Fruit fly (Drosophila melanogaster) whole organism, pupa: ENCODE measurements around the gene Agxt.

Experiments used
- CG10348 ChIP-seq: fragments of 200-800 bp; sonication (Bioruptor generic); IDR thresholded peaks from 2 replicates; pipeline ENCODE4 v1.3.6; 2022; ENCODE audit warnings: missing biosample characterization, missing genetic modification characterization
- CG12605 ChIP-seq: fragments of 200-800 bp; sonication (Bioruptor generic); IDR thresholded peaks from 2 replicates; pipeline ENCODE4 v1.3.6; 2022; ENCODE audit warnings: missing biosample characterization, missing genetic modification characterization
- CG13204 ChIP-seq: fragments of 200-800 bp; sonication (Bioruptor generic); optimal IDR thresholded peaks from 2 replicates; lab custom pipeline; 2018; ENCODE audit warnings: missing biosample characterization, mild to moderate bottlenecking, missing genetic modification characterization, moderate library complexity
- CG14655 ChIP-seq: fragments of 200-800 bp; sonication (Bioruptor generic); optimal IDR thresholded peaks from 3 replicates; lab custom pipeline; 2017; ENCODE audit warnings: mild to moderate bottlenecking, missing biosample characterization, missing genetic modification reagents, missing genetic modification characterization
- CG15710 ChIP-seq: fragments of 200-800 bp; sonication (Bioruptor generic); optimal IDR thresholded peaks from 2 replicates; lab custom pipeline; 2018; ENCODE audit warnings: missing biosample characterization, mild to moderate bottlenecking, missing genetic modification characterization, moderate library complexity
- CG17806 ChIP-seq: fragments of 200-800 bp; sonication (Bioruptor generic); optimal IDR thresholded peaks from 2 replicates; lab custom pipeline; 2018; ENCODE audit warnings: missing biosample characterization, mild to moderate bottlenecking, missing genetic modification characterization, moderate library complexity
- CG32121 ChIP-seq: fragments of 200-800 bp; sonication (Bioruptor generic); IDR thresholded peaks from 2 replicates; pipeline ENCODE4 v1.3.6; 2022; ENCODE audit warnings: missing biosample characterization, missing genetic modification characterization
- CG34367 ChIP-seq: fragments of 200-800 bp; sonication (Bioruptor generic); optimal IDR thresholded peaks from 2 replicates; lab custom pipeline; 2018; ENCODE audit warnings: missing biosample characterization, mild to moderate bottlenecking, missing genetic modification characterization
- CG4496 ChIP-seq: fragments of 200-800 bp; sonication (Bioruptor generic); IDR thresholded peaks from 3 replicates; pipeline ENCODE4 v1.3.6; 2022; ENCODE audit warnings: missing biosample characterization, missing genetic modification characterization
- CG8159 ChIP-seq: fragments of 200-800 bp; sonication (Bioruptor generic); optimal IDR thresholded peaks from 3 replicates; lab custom pipeline; 2018; ENCODE audit warnings: missing biosample characterization, mild to moderate bottlenecking, missing genetic modification characterization, moderate library complexity
- CG8301 ChIP-seq: fragments of 200-800 bp; sonication (Bioruptor generic); optimal IDR thresholded peaks from 2 replicates; lab custom pipeline; 2018; ENCODE audit warnings: missing biosample characterization, mild to moderate bottlenecking, missing genetic modification characterization
- CG9948 ChIP-seq: fragments of 200-800 bp; sonication (Bioruptor generic); optimal IDR thresholded peaks from 2 replicates; lab custom pipeline; 2018; ENCODE audit warnings: missing biosample characterization, mild to moderate bottlenecking, missing genetic modification characterization, moderate library complexity
- D1 ChIP-seq: fragments of 200-800 bp; sonication (Bioruptor generic); optimal IDR thresholded peaks from 2 replicates; lab custom pipeline; 2018; ENCODE audit warnings: missing biosample characterization, mild to moderate bottlenecking, missing genetic modification characterization, moderate library complexity
- EcR ChIP-seq: fragments of 200-800 bp; sonication (Bioruptor generic); optimal IDR thresholded peaks from 3 replicates; lab custom pipeline; 2019; ENCODE audit warnings: missing biosample characterization, missing genetic modification characterization, mild to moderate bottlenecking, moderate library complexity, missing genetic modification reagents
- Ets98B ChIP-seq: fragments of 200-800 bp; sonication (Bioruptor generic); IDR thresholded peaks from 2 replicates; pipeline ENCODE4 v1.3.6; 2022; ENCODE audit warnings: missing biosample characterization, missing genetic modification characterization
- Pif1A ChIP-seq: fragments of 200-800 bp; sonication (Bioruptor generic); optimal IDR thresholded peaks from 3 replicates; lab custom pipeline; 2016; ENCODE audit warnings: missing biosample characterization, missing genetic modification characterization
- Pif1B ChIP-seq: fragments of 200-800 bp; sonication (Bioruptor generic); optimal IDR thresholded peaks from 3 replicates; lab custom pipeline; 2016; ENCODE audit warnings: missing biosample characterization, missing genetic modification characterization
- Snoo ChIP-seq: fragments of 200-800 bp; sonication (Bioruptor generic); optimal IDR thresholded peaks from 3 replicates; lab custom pipeline; 2017; ENCODE audit warnings: missing biosample characterization, mild to moderate bottlenecking, missing genetic modification characterization, inconsistent platforms
- fd96Ca ChIP-seq: fragments of 200-800 bp; sonication (Bioruptor generic); IDR thresholded peaks from 3 replicates; pipeline ENCODE4 v1.3.6; 2022; ENCODE audit warnings: missing biosample characterization, missing genetic modification characterization
- gl ChIP-seq: fragments of 200-800 bp; sonication (Bioruptor generic); optimal IDR thresholded peaks from 2 replicates; lab custom pipeline; 2018; ENCODE audit warnings: missing biosample characterization, mild to moderate bottlenecking, missing genetic modification characterization
- rn ChIP-seq: fragments of 200-800 bp; sonication (Bioruptor generic); IDR thresholded peaks from 2 replicates; pipeline ENCODE4 v1.3.6; 2022; ENCODE audit warnings: missing biosample characterization, missing genetic modification characterization

The Agxt gene

dm6 chrX:6545862-6546270 is 17.1 kb downstream of the Agxt start:
- TF ChIP-seq CG13204 (peak; percentile 18), Ets98B (GFP tag; lab: Robert Waterston, UW) (0 out of 2 replicates have a peak, but pooled peaks have one; percentile 36), CG12605 (GFP tag; lab: Robert Waterston, UW) (peak; percentile 23; the same call in 1 of the 2 replicates), Pif1A (GFP tag; lab: Kevin White, UChicago) (no peak)

dm6 chrX:6546970-6547369 is 18.2 kb downstream of the Agxt start:
- no peak for TF ChIP-seq gl (tag; lab: Kevin White, UChicago)
- no peak for TF ChIP-seq CG13204
- TF ChIP-seq CG34367 (tag; lab: Kevin White, UChicago), result no peak
- no peak for TF ChIP-seq EcR (GFP tag; lab: Kevin White, UChicago)
- no peak for TF ChIP-seq Pif1B (GFP tag; lab: Kevin White, UChicago)
- TF ChIP-seq CG8159 (tag; lab: Kevin White, UChicago), result no peak
- no peak for TF ChIP-seq CG9948 (tag; lab: Kevin White, UChicago)
- no peak for TF ChIP-seq CG15710 (tag; lab: Kevin White, UChicago)
- no peak for TF ChIP-seq D1 (tag; lab: Kevin White, UChicago)
- no peak for TF ChIP-seq CG14655 (GFP tag; lab: Kevin White, UChicago)
- TF ChIP-seq, all 21 proteins: peak for 0

DNA sequence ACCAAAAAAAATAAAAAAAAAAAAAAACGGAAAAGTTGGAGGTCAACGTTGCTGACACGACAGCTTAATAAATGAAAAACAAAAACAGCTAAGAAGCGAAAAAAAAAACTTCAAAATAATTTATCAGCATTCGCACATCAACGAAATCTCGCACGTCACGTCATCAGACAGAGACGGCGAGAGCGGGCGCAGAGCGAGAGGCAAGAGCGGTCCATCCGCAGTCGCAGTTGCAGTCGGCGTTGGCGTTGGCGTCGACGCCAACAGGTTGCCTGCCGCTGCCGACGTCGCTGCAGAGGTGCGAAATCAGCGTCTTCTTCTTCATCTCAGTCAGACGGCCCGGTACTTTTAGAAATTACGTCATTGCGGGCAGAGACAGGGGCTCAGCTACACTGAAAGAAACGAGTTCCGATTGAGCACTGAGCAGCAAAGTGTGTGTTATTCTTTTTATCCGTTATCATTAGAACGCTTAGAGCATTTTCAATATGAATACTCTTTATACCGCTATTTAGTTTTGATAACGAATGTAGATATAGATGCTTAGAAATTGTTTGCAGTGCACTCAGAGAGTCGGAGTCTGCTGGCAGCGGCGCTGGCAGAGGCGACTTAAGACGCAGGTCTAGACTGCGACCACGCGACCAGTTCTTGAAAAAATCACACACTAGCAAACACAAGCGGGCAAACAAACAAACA is 20.8 kb downstream of the Agxt start:
- TF ChIP-seq CG34367 (tag; lab: Kevin White, UChicago) (peak; percentile 94), CG13204 (peak; percentile 84), EcR (GFP tag; lab: Kevin White, UChicago) (peak; percentile 47), CG4496 (GFP tag; lab: Robert Waterston, UW) (peak; percentile 99), Snoo (tag; lab: Kevin White, UChicago) (peak; percentile 94), CG15710 (tag; lab: Kevin White, UChicago) (peak; percentile 94), rn (peak; percentile 93), CG8159 (tag; lab: Kevin White, UChicago) (peak; percentile 93), Ets98B (GFP tag; lab: Robert Waterston, UW) (peak; percentile 97), CG32121 (peak; percentile 97), gl (tag; lab: Kevin White, UChicago) (peak; percentile 94), CG9948 (tag; lab: Kevin White, UChicago) (peak; percentile 94), CG10348 (GFP tag; lab: Robert Waterston, UW) (peak; percentile 90), fd96Ca (peak; percentile 99), D1 (tag; lab: Kevin White, UChicago) (peak; percentile 84), Pif1A (GFP tag; lab: Kevin White, UChicago) (peak; percentile 96), CG17806 (tag; lab: Kevin White, UChicago) (peak; percentile 96), CG8301 (tag; lab: Kevin White, UChicago) (peak; percentile 98), Pif1B (GFP tag; lab: Kevin White, UChicago) (peak; percentile 97), CG12605 (GFP tag; lab: Robert Waterston, UW) (peak; percentile 97), CG14655 (GFP tag; lab: Kevin White, UChicago) (peak; percentile 98)

DNA sequence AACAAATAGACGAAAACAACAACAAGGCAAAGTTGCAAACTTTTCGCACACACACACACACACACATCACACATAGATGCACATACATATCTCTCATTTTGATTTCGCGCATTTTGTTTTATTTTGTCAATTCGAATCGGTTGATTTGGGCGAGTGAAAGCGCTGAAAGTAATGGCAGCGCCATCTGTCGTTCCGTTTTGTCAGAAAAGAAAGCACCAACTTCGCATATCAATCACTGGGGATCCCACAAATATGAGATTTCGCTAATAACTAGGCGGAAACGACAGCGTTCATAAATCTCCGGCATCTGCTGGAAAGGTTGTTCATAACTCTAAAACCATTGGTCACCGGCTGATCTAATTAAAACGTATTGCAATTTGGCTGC is 21.4 kb downstream of the Agxt start:
- TF ChIP-seq Pif1A (GFP tag; lab: Kevin White, UChicago), result no peak
- no peak for TF ChIP-seq CG12605 (GFP tag; lab: Robert Waterston, UW)

dm6 chrX:6551464-6551863 is 22.7 kb downstream of the Agxt start:
- peak; percentile 74 for TF ChIP-seq EcR (GFP tag; lab: Kevin White, UChicago)
- TF ChIP-seq CG8301 (tag; lab: Kevin White, UChicago), result no peak

DNA sequence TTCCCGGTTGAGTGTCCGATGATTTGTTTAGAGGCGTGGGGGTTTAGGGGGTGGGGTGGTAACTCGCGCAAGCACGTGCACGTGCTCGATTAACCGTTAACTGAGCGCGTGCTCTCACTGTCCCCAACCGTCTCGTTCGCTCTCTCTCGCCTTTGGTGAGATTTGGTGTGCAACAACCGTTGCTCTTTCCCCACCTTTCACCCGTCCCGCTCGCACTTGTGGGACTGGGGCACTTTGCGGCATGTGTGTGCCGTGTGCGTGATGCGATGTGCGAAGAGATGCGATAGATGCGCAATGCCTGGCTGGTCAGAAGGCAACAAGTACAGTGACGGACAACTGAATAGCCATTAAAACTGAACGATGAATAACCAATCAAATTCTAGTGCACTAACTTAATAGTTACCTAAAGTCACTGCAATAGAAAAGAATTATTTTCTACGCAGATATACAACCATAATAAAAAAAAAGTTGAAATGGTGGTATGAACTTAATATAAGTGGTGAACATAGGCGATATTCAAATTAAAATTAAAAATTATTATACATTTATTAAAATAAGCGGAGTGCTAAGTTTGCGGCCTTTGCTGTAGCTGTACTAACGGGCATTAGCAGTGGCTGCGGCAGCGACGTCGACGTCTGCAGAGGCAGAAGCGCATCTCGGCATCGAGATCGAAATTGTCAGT is 42.6 kb downstream of the Agxt start:
- TF ChIP-seq CG12605 (GFP tag; lab: Robert Waterston, UW), result no peak; the same call in 1 of the 2 replicates
- TF ChIP-seq Snoo (tag; lab: Kevin White, UChicago), result peak; percentile 80
- TF ChIP-seq CG13204, result peak; percentile 17
- peak; percentile 64 for TF ChIP-seq CG34367 (tag; lab: Kevin White, UChicago)
- peak; percentile 80 for TF ChIP-seq CG9948 (tag; lab: Kevin White, UChicago)
- peak; percentile 78 for TF ChIP-seq CG8159 (tag; lab: Kevin White, UChicago)
- peak; percentile 87 for TF ChIP-seq CG32121
- TF ChIP-seq CG4496 (GFP tag; lab: Robert Waterston, UW), result peak; percentile 90
- peak; percentile 68 for TF ChIP-seq CG10348 (GFP tag; lab: Robert Waterston, UW)
- peak; percentile 79 for TF ChIP-seq CG15710 (tag; lab: Kevin White, UChicago)
- TF ChIP-seq D1 (tag; lab: Kevin White, UChicago), result peak; percentile 11
- peak; percentile 79 for TF ChIP-seq fd96Ca
- TF ChIP-seq Ets98B (GFP tag; lab: Robert Waterston, UW), result peak; percentile 83
- TF ChIP-seq CG14655 (GFP tag; lab: Kevin White, UChicago), result peak; percentile 97
- peak; percentile 75 for TF ChIP-seq CG17806 (tag; lab: Kevin White, UChicago)
- TF ChIP-seq EcR (GFP tag; lab: Kevin White, UChicago), result no peak
- peak; percentile 83 for TF ChIP-seq Pif1B (GFP tag; lab: Kevin White, UChicago)
- TF ChIP-seq CG8301 (tag; lab: Kevin White, UChicago), result peak; percentile 96
- TF ChIP-seq gl (tag; lab: Kevin White, UChicago), result peak; percentile 48
- TF ChIP-seq rn, result peak; percentile 53
- TF ChIP-seq Pif1A (GFP tag; lab: Kevin White, UChicago), result peak; percentile 70
